Worm (Caenorhabditis elegans) whole organism, L1 larva: ENCODE results near the gene C56C10.9.
A peak's percentile ranks its signal among the peaks of the same experiment; 100 is the strongest.

Source experiments
- Y116A8C.19 ChIP-seq: sonication (generic microtip); optimal IDR thresholded peaks from 2 replicates; lab custom pipeline; 2016; ENCODE audit warnings: missing compliant biosample characterization, missing genetic modification characterization, borderline replicate concordance
- ama-1 ChIP-seq: fragments of 150-350 bp; optimal IDR thresholded peaks from 2 replicates; lab custom pipeline; 2014
- ceh-90 ChIP-seq: sonication (generic microtip); optimal IDR thresholded peaks from 2 replicates; lab custom pipeline; 2016; ENCODE audit warnings: missing genetic modification characterization, missing compliant biosample characterization
- ces-1 ChIP-seq: fragments of 150-350 bp; optimal IDR thresholded peaks from 2 replicates; lab custom pipeline; 2014; ENCODE audit warnings: missing biosample characterization, missing genetic modification reagents, missing genetic modification characterization
- efl-1 ChIP-seq, 4 experiments: fragments of 150-350 bp; optimal IDR thresholded peaks in 3 of 4; peaks in 1 of 4; 1 replicate in 1 of 4; 2 replicates in 3 of 4; lab custom pipeline; 2014; ENCODE audit warnings: missing biosample characterization in 2 of 4, missing genetic modification characterization in 2 of 4, missing genetic modification reagents in 2 of 4
- egl-27 ChIP-seq, 2 experiments: fragments of 150-350 bp in 1 of 2; sonication (generic microtip); optimal IDR thresholded peaks; 3 replicates each; lab custom pipeline; 2017 to 2018; ENCODE audit warnings: missing biosample characterization in 2 of 2, missing genetic modification characterization in 2 of 2, missing genetic modification reagents in 2 of 2
- fkh-10 ChIP-seq: sonication (generic microtip); optimal IDR thresholded peaks from 2 replicates; lab custom pipeline; 2017; ENCODE audit warnings: missing biosample characterization, missing genetic modification reagents, missing genetic modification characterization
- fos-1 ChIP-seq: fragments of 150-350 bp; optimal IDR thresholded peaks from 2 replicates; lab custom pipeline; 2014; ENCODE audit warnings: missing biosample characterization, missing genetic modification characterization
- grh-1 ChIP-seq: fragments of 200-800 bp; sonication (Bioruptor generic); IDR thresholded peaks from 2 replicates; pipeline ENCODE4 v1.3.6; 2022; ENCODE audit warnings: missing genetic modification reagents, missing genetic modification characterization, missing compliant biosample characterization
- hlh-17 ChIP-seq: fragments of 200-800 bp; sonication (Bioruptor generic); optimal IDR thresholded peaks from 2 replicates; lab custom pipeline; 2018; ENCODE audit warnings: missing genetic modification characterization, mild to moderate bottlenecking, missing compliant biosample characterization, moderate library complexity, borderline replicate concordance
- isw-1 ChIP-seq: fragments of 200-800 bp; sonication (Bioruptor generic); IDR thresholded peaks from 2 replicates; pipeline ENCODE4 v1.3.6; 2022; ENCODE audit warnings: missing genetic modification characterization, missing compliant biosample characterization
- lin-13 ChIP-seq: fragments of 150-350 bp; optimal IDR thresholded peaks from 2 replicates; lab custom pipeline; 2014; ENCODE audit warnings: missing biosample characterization, missing genetic modification reagents, missing genetic modification characterization
- lin-14 ChIP-seq: fragments of 200-800 bp; sonication (Bioruptor generic); optimal IDR thresholded peaks from 2 replicates; lab custom pipeline; 2018; ENCODE audit warnings: mild to moderate bottlenecking, missing genetic modification characterization, moderate library complexity, missing compliant biosample characterization
- lin-35 ChIP-seq, 2 experiments: fragments of 150-350 bp; optimal IDR thresholded peaks; 2 replicates each; lab custom pipeline; 2014; ENCODE audit warnings: missing biosample characterization in 2 of 2, missing genetic modification characterization in 2 of 2, missing genetic modification reagents in 2 of 2
- lin-39 ChIP-seq: fragments of 150-350 bp; optimal IDR thresholded peaks from 2 replicates; lab custom pipeline; 2014; ENCODE audit warnings: missing biosample characterization, missing genetic modification reagents, missing genetic modification characterization
- lsy-2 ChIP-seq, 2 experiments: fragments of 150-350 bp; optimal IDR thresholded peaks; 2 replicates each; lab custom pipeline; 2014; ENCODE audit warnings: missing biosample characterization in 2 of 2, missing genetic modification characterization in 2 of 2
- nhr-11 ChIP-seq: fragments of 150-350 bp; optimal IDR thresholded peaks from 2 replicates; lab custom pipeline; 2014; ENCODE audit warnings: missing biosample characterization, missing genetic modification characterization
- nhr-237 ChIP-seq: fragments of 150-350 bp; optimal IDR thresholded peaks from 2 replicates; lab custom pipeline; 2014; ENCODE audit warnings: missing biosample characterization, missing genetic modification characterization
- nhr-71 ChIP-seq: sonication (generic microtip); optimal IDR thresholded peaks from 2 replicates; lab custom pipeline; 2016; ENCODE audit warnings: mild to moderate bottlenecking, missing genetic modification characterization, moderate library complexity, missing compliant biosample characterization
- nhr-76 ChIP-seq: sonication (generic microtip); optimal IDR thresholded peaks from 2 replicates; lab custom pipeline; 2017; ENCODE audit warnings: missing biosample characterization, missing genetic modification characterization
- skn-1 ChIP-seq: fragments of 150-350 bp; optimal IDR thresholded peaks from 2 replicates; lab custom pipeline; 2014; ENCODE audit warnings: missing biosample characterization, missing genetic modification characterization
- sox-4 ChIP-seq: sonication (generic microtip); optimal IDR thresholded peaks from 2 replicates; lab custom pipeline; 2016; ENCODE audit warnings: missing genetic modification characterization, missing compliant biosample characterization
- swsn-7 ChIP-seq: sonication (generic microtip); optimal IDR thresholded peaks from 2 replicates; lab custom pipeline; 2016; ENCODE audit warnings: missing genetic modification characterization, missing compliant biosample characterization
- unc-30 ChIP-seq: sonication (generic microtip); optimal IDR thresholded peaks from 2 replicates; lab custom pipeline; 2017; ENCODE audit warnings: missing biosample characterization, missing genetic modification characterization
- zip-4 ChIP-seq: fragments of 200-800 bp; sonication (Bioruptor generic); optimal IDR thresholded peaks from 2 replicates; lab custom pipeline; 2018; ENCODE audit warnings: mild to moderate bottlenecking, missing genetic modification characterization, moderate library complexity, missing compliant biosample characterization

C56C10.9 gene

ce11 chrII:6558887-6559286 is 33.3 kb downstream of the C56C10.9 start:
- TF ChIP-seq lin-13 (GFP tag; lab: Kevin White, UChicago) (no peak), ama-1 (lab: Kevin White, UChicago) (peak; percentile 64), efl-1 (optimal IDR thresholded peaks at IDR 0.05; lab: Kevin White, UChicago) (no peak), efl-1 (GFP tag; optimal IDR thresholded peaks at IDR 0.05 in 1 of 2; lab: Kevin White, UChicago) (peak in 1 of 2 experiments; percentile 14), lin-35 (GFP tag; optimal IDR thresholded peaks at IDR 0.05; lab: Kevin White, UChicago) (peak in 1 of 2 experiments; percentile 19)

ce11 chrII:6554677-6555076 is 37.5 kb downstream of the C56C10.9 start, which contains the start of gene wrn-1:
TSS of gene wrn-1 (plus strand) at chrII:6554977.
- TF ChIP-seq ceh-90 (tag; lab: Kevin White, UChicago) (no peak), swsn-7 (tag; lab: Kevin White, UChicago) (no peak), zip-4 (GFP tag; lab: Kevin White, UChicago) (no peak), lsy-2 (tag; optimal IDR thresholded peaks at IDR 0.05; lab: Kevin White, UChicago) (no peak), lin-39 (tag; lab: Kevin White, UChicago) (no peak), unc-30 (tag; lab: Kevin White, UChicago) (no peak), skn-1 (tag; lab: Kevin White, UChicago) (no peak), nhr-11 (no peak), hlh-17 (no peak), fos-1 (tag; lab: Kevin White, UChicago) (no peak), nhr-71 (tag; lab: Kevin White, UChicago) (no peak), nhr-237 (tag; lab: Kevin White, UChicago) (no peak), isw-1 (GFP tag; lab: Robert Waterston, UW) (no peak), ces-1 (no peak), fkh-10 (no peak), lin-14 (GFP tag; lab: Kevin White, UChicago) (no peak), lin-35 (GFP tag; optimal IDR thresholded peaks at IDR 0.05; lab: Kevin White, UChicago) (no peak), grh-1 (GFP tag; lab: Robert Waterston, UW) (no peak)

- TF ChIP-seq lin-14 (GFP tag; lab: Kevin White, UChicago): peak; percentile 19
- TF ChIP-seq skn-1 (tag; lab: Kevin White, UChicago): no peak
- no peak for TF ChIP-seq nhr-76
- no peak for TF ChIP-seq egl-27 (tag; optimal IDR thresholded peaks at IDR 0.05; lab: Kevin White, UChicago)
- TF ChIP-seq efl-1 (optimal IDR thresholded peaks at IDR 0.05; lab: Kevin White, UChicago): no peak
- TF ChIP-seq efl-1 (GFP tag; optimal IDR thresholded peaks at IDR 0.05 in 1 of 2; lab: Kevin White, UChicago): no peak
- no peak for TF ChIP-seq Y116A8C.19
- no peak for TF ChIP-seq sox-4 (tag; lab: Kevin White, UChicago)
These were observed 47.2 kb downstream of the C56C10.9 start, which contains the start of gene lron-15 for ce11 chrII:6544842-6545410. TSS of gene lron-15 (minus strand) at chrII:6544892.
